Worm (Caenorhabditis elegans): Measurements from ENCODE around the gene tofu-7.

The tofu-7 gene

ce11 chrIII:7116615-7117252 is 31.9 kb upstream of the tofu-7 start:
- TF ChIP-seq mxl-2 (GFP tag; conservative IDR thresholded peaks at IDR 0.05) (no peak), daf-8 (GFP tag; IDR thresholded peaks at IDR 0.05) (no peak), pqm-1 (tag; optimal IDR thresholded peaks at IDR 0.05) (peak; percentile 69), dpl-1 (GFP tag; optimal IDR thresholded peaks at IDR 0.05) (peak; percentile 47), lir-3 (tag; optimal IDR thresholded peaks at IDR 0.05) (no peak), dmd-8 (GFP tag; IDR thresholded peaks at IDR 0.05) (no peak), tag-97 (GFP tag; IDR thresholded peaks at IDR 0.05) (no peak), daf-16 (GFP tag; optimal IDR thresholded peaks at IDR 0.05) (no peak), daf-16 (tag; optimal IDR thresholded peaks at IDR 0.05) (peak; percentile 67), fos-1 (tag; optimal IDR thresholded peaks at IDR 0.05) (no peak), zag-1 (tag; optimal IDR thresholded peaks at IDR 0.05) (no peak), nhr-11 (tag; optimal IDR thresholded peaks at IDR 0.05) (peak; percentile 9), hmg-1.1 (GFP tag; IDR thresholded peaks at IDR 0.05) (peak; percentile 61), dmd-6 (GFP tag; IDR thresholded peaks at IDR 0.05) (peak; percentile 77), zfp-2 (tag; optimal IDR thresholded peaks at IDR 0.05) (no peak), nhr-48 (tag; optimal IDR thresholded peaks at IDR 0.05) (peak; percentile 33), lin-29 (GFP tag; IDR thresholded peaks at IDR 0.05) (no peak), vab-7 (GFP tag; IDR thresholded peaks at IDR 0.05) (no peak), aha-1 (tag) (peak; percentile 91), lin-13 (GFP tag; optimal IDR thresholded peaks at IDR 0.05) (peak; percentile 4), ceh-20 (GFP tag; IDR thresholded peaks at IDR 0.05) (no peak), lin-38 (GFP tag; IDR thresholded peaks at IDR 0.05) (peak; percentile 22), hlh-11 (tag; optimal IDR thresholded peaks at IDR 0.05) (peak; percentile 81), tra-1 (GFP tag; IDR thresholded peaks at IDR 0.05) (peak; percentile 46; the same call in 1 of the 2 replicates), madf-9 (GFP tag; conservative IDR thresholded peaks at IDR 0.05) (no peak), ztf-7 (tag; optimal IDR thresholded peaks at IDR 0.05) (peak; percentile 16), F44E2.7 (GFP tag; IDR thresholded peaks at IDR 0.05) (no peak), nhr-111 (GFP tag; optimal IDR thresholded peaks at IDR 0.05) (no peak), mep-1 (tag; optimal IDR thresholded peaks at IDR 0.05) (peak; percentile 79), unc-130 (GFP tag; optimal IDR thresholded peaks at IDR 0.05) (no peak), nhr-25 (tag; optimal IDR thresholded peaks at IDR 0.05; ENCODE audit: borderline replicate concordance, insufficient read depth) (no peak), nhr-77 (tag; optimal IDR thresholded peaks at IDR 0.05) (peak; percentile 31), unc-39 (tag; optimal IDR thresholded peaks at IDR 0.05) (no peak), nhr-41 (GFP tag; IDR thresholded peaks at IDR 0.05) (no peak), arid-1 (GFP tag; conservative IDR thresholded peaks at IDR 0.05) (0 out of 2 replicates have a peak, but pooled peaks have one; percentile 28), mxl-3 (GFP tag; optimal IDR thresholded peaks at IDR 0.05) (peak; percentile 74), mes-2 (tag; optimal IDR thresholded peaks at IDR 0.05; ENCODE audit: poor library complexity, severe bottlenecking) (peak; percentile 52), egl-43 (GFP tag; IDR thresholded peaks at IDR 0.05) (no peak), hlh-30 (tag; optimal IDR thresholded peaks at IDR 0.05; ENCODE audit: insufficient read depth) (peak; percentile 94), rbr-2 (tag; optimal IDR thresholded peaks at IDR 0.05) (peak; percentile 34), dve-1 (tag; optimal IDR thresholded peaks at IDR 0.05; ENCODE audit: insufficient read depth) (peak; percentile 90), lin-1 (GFP tag; IDR thresholded peaks at IDR 0.05) (0 out of 2 replicates have a peak, but pooled peaks have one; percentile 26), nhr-10 (tag; optimal IDR thresholded peaks at IDR 0.05) (peak; percentile 88), lsy-2 (tag; optimal IDR thresholded peaks at IDR 0.05) (peak; percentile 50 to 80), dmd-9 (GFP tag; IDR thresholded peaks at IDR 0.05) (no peak), nhr-28 (tag; optimal IDR thresholded peaks at IDR 0.05) (peak; percentile 87), spr-1 (tag; optimal IDR thresholded peaks at IDR 0.05) (no peak), nhr-6 (tag; optimal IDR thresholded peaks at IDR 0.05) (peak; percentile 17), zfp-3 (GFP tag; conservative IDR thresholded peaks at IDR 0.05) (0 out of 2 replicates have a peak, but pooled peaks have one; percentile 13), php-3 (GFP tag; IDR thresholded peaks at IDR 0.05) (no peak), mdl-1 (tag; optimal IDR thresholded peaks at IDR 0.05) (peak; percentile 46 to 71)

Data from whole organism, L4 larva.